Fruit fly (Drosophila melanogaster): ENCODE results near the gene CG10650.

Gene CG10650

DNA sequence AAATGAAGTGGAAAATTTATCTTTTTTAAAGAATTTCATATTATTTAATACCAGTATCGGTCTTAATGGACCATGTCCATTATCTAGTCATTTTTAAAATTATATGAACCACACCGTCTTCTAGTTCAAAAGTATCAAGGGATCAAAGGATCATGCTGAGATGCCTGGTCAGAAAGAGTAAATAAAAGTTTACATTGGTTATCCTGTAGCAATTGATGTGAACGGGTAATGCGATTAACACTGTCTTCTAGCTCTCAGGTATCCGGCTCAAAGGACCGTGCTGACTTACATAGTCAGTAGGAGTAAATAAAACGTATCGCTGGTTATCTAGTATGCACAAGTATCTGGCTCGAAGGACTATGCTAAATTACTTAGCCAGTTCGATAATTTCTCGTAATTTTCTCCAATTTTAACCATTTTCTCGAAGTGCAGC is 23.4 kb upstream of the CG10650 start (continued):
- TF ChIP-seq ewg (GFP tag; optimal IDR thresholded peaks at IDR 0.05) (no peak), CG17328 (GFP tag; IDR thresholded peaks at IDR 0.05) (no peak), bcd (GFP tag; optimal IDR thresholded peaks at IDR 0.05) (peak; percentile 15), jumu (GFP tag; optimal IDR thresholded peaks at IDR 0.05) (no peak), Sry-β (GFP tag; optimal IDR thresholded peaks at IDR 0.05) (no peak), ci (GFP tag; IDR thresholded peaks at IDR 0.05) (no peak), CG17385 (GFP tag; optimal IDR thresholded peaks at IDR 0.05) (peak; percentile 31), Gug (GFP tag; IDR thresholded peaks at IDR 0.05) (no peak), tin (GFP tag; optimal IDR thresholded peaks at IDR 0.05) (no peak), tx (GFP tag; optimal IDR thresholded peaks at IDR 0.05) (no peak), run (tag; optimal IDR thresholded peaks at IDR 0.05) (no peak), Chrac-16 (GFP tag; optimal IDR thresholded peaks at IDR 0.05) (no peak), CG6791 (GFP tag; IDR thresholded peaks at IDR 0.05; ENCODE audit: partially characterized antibody) (no peak), HLHmδ (GFP tag; optimal IDR thresholded peaks at IDR 0.05) (no peak), Lim3 (GFP tag; IDR thresholded peaks at IDR 0.05) (no peak), CG15514 (GFP tag; optimal IDR thresholded peaks at IDR 0.05) (no peak), CG30020 (tag; optimal IDR thresholded peaks at IDR 0.05) (no peak), CoRest (tag; optimal IDR thresholded peaks at IDR 0.05) (peak; percentile 61), Rx (GFP tag; IDR thresholded peaks at IDR 0.05) (no peak), CG17568 (GFP tag; optimal IDR thresholded peaks at IDR 0.05) (no peak), Oaz (GFP tag; IDR thresholded peaks at IDR 0.05) (no peak), vvl (GFP tag; IDR thresholded peaks at IDR 0.05) (no peak), Dad (GFP tag; optimal IDR thresholded peaks at IDR 0.05) (no peak), CG7271 (tag; optimal IDR thresholded peaks at IDR 0.05) (no peak), vfl (GFP tag; optimal IDR thresholded peaks at IDR 0.05) (no peak), CG17186 (GFP tag; optimal IDR thresholded peaks at IDR 0.05) (no peak), CG1024 (GFP tag; IDR thresholded peaks at IDR 0.05) (no peak), maf-S (GFP tag; optimal IDR thresholded peaks at IDR 0.05) (no peak), cwo (GFP tag; optimal IDR thresholded peaks at IDR 0.05) (no peak), shn (GFP tag; optimal IDR thresholded peaks at IDR 0.05) (no peak), B-H1 (GFP tag; IDR thresholded peaks at IDR 0.05) (no peak), CG17361 (GFP tag; IDR thresholded peaks at IDR 0.05) (peak; percentile 70; the same call in 2 of the 3 replicates), zen (tag; optimal IDR thresholded peaks at IDR 0.05) (no peak), CG15073 (GFP tag; optimal IDR thresholded peaks at IDR 0.05) (no peak), stc (GFP tag; IDR thresholded peaks at IDR 0.05) (no peak), ind (GFP tag; optimal IDR thresholded peaks at IDR 0.05) (peak; percentile 25), fru (optimal IDR thresholded peaks at IDR 0.05) (no peak), CG11398 (GFP tag; optimal IDR thresholded peaks at IDR 0.05) (no peak), BEAF-32 (GFP tag; optimal IDR thresholded peaks at IDR 0.05) (no peak), CG14965 (GFP tag; optimal IDR thresholded peaks at IDR 0.05; ENCODE audit: borderline replicate concordance) (no peak), Jarid2 (GFP tag; optimal IDR thresholded peaks at IDR 0.05) (no peak), HmgZ (tag; optimal IDR thresholded peaks at IDR 0.05) (no peak), lola (GFP tag; optimal IDR thresholded peaks at IDR 0.05) (peak in 1 of 3 experiments; percentile 15), Dref (GFP tag; IDR thresholded peaks at IDR 0.05) (no peak), Dp (GFP tag; optimal IDR thresholded peaks at IDR 0.05) (no peak), jigr1 (GFP tag; IDR thresholded peaks at IDR 0.05) (no peak), B-H2 (GFP tag; optimal IDR thresholded peaks at IDR 0.05) (no peak), ssp (GFP tag; IDR thresholded peaks at IDR 0.05) (no peak), CG13894 (tag; optimal IDR thresholded peaks at IDR 0.05) (no peak), bbx (GFP tag; IDR thresholded peaks at IDR 0.05; ENCODE audit: partially characterized antibody) (no peak), ase (GFP tag; IDR thresholded peaks at IDR 0.05) (no peak), CG13424 (tag; optimal IDR thresholded peaks at IDR 0.05) (peak; percentile 43)

All from whole organism, embryonic.